Fruit fly (Drosophila melanogaster): Measurements from ENCODE around the gene Nedd4.
A peak's percentile ranks its signal among the peaks of the same experiment; 100 is the strongest.

Nedd4 gene

DNA sequence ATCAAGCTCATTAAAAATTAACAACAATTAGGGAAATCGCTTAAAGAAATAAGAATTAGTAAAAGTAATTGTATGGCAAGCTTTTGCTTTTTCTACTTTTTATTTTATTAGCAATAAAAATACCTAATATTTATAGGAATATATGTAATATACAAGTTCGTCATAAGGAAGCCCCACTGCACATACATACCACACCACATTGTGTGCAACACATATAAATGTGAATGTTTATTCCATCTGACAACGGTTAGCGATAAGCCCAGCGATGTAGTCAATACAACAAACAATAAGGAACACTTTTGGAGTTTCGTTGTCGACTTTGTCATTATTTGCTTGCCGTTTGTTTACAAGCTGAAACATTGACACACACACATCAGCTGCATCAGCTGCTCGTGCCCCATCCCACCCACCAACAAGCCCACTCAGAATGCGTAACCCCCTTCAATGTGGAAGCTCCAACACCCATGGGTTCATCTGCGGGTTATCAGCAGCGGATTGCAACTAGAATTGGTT, 44.5 kb upstream of the Nedd4 start (continued):
- TF ChIP-seq wor (GFP tag; IDR thresholded peaks at IDR 0.05) (no peak), Oli (tag; optimal IDR thresholded peaks at IDR 0.05) (peak; percentile 53), maf-S (GFP tag; optimal IDR thresholded peaks at IDR 0.05) (peak; percentile 34), repo (GFP tag; optimal IDR thresholded peaks at IDR 0.05) (peak; percentile 69), CG4854 (GFP tag; optimal IDR thresholded peaks at IDR 0.05) (peak; percentile 67), hbn (GFP tag; IDR thresholded peaks at IDR 0.05; ENCODE audit: partially characterized antibody) (no peak), CG10147 (GFP tag; optimal IDR thresholded peaks at IDR 0.05) (no peak), cas (GFP tag; IDR thresholded peaks at IDR 0.05) (no peak), caup (GFP tag; optimal IDR thresholded peaks at IDR 0.05; ENCODE audit: severe bottlenecking) (peak; percentile 51), CG9797 (GFP tag; optimal IDR thresholded peaks at IDR 0.05) (peak; percentile 41), salm (tag; optimal IDR thresholded peaks at IDR 0.05) (peak; percentile 90), toy (GFP tag; IDR thresholded peaks at IDR 0.05) (no peak), HLHmδ (GFP tag; optimal IDR thresholded peaks at IDR 0.05) (peak; percentile 99), dan (GFP tag; IDR thresholded peaks at IDR 0.05) (no peak), CG17612 (GFP tag; IDR thresholded peaks at IDR 0.05) (no peak), kni (GFP tag; optimal IDR thresholded peaks at IDR 0.05) (peak; percentile 95), Fer1 (GFP tag; optimal IDR thresholded peaks at IDR 0.05) (peak; percentile 47), hb (GFP tag; IDR thresholded peaks at IDR 0.05; ENCODE audit: partially characterized antibody) (no peak), CG4404 (GFP tag; IDR thresholded peaks at IDR 0.05) (no peak), CG1792 (GFP tag; optimal IDR thresholded peaks at IDR 0.05) (peak; percentile 73), CG17912 (GFP tag; optimal IDR thresholded peaks at IDR 0.05) (peak; percentile 88), H15 (GFP tag; IDR thresholded peaks at IDR 0.05) (no peak), Xbp1 (GFP tag; optimal IDR thresholded peaks at IDR 0.05) (peak; percentile 44), D19A (tag; optimal IDR thresholded peaks at IDR 0.05) (peak; percentile 70), CG6854 (GFP tag; optimal IDR thresholded peaks at IDR 0.05) (peak; percentile 45), CG7271 (tag; optimal IDR thresholded peaks at IDR 0.05) (peak; percentile 56), nerfin-1 (tag; optimal IDR thresholded peaks at IDR 0.05) (peak; percentile 90), BEAF-32 (GFP tag; optimal IDR thresholded peaks at IDR 0.05) (no peak), Rfx (GFP tag; IDR thresholded peaks at IDR 0.05) (no peak), CG6765 (GFP tag; optimal IDR thresholded peaks at IDR 0.05) (no peak)

DNA sequence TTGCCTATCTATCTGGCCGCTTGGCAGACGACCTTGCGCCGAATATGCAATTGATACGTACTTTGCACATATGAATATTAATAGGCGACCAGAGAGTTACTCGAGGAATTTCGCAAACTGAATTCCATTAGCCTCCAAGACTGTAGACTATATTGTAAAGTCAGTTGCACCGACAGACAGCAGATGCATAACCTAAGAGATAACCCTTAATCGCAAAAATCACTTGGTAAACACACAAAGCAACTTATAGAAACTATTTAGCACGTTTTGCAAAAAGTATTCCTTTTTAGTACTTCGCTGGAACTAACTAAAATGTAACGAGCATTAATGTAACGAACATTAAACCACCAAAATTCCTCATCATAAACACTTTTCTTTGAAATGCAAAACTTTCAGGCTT, 43.8 kb upstream of the Nedd4 start, which contains the start of gene CG6333:
Gene CG6333 (minus strand): TSS at position 101 of the 400 bp plus-strand sequence.
- TF ChIP-seq CG2875 (GFP tag; optimal IDR thresholded peaks at IDR 0.05) (no peak), cato (GFP tag; optimal IDR thresholded peaks at IDR 0.05; ENCODE audit: borderline replicate concordance) (no peak), CG18619 (GFP tag; optimal IDR thresholded peaks at IDR 0.05) (no peak), CG1792 (GFP tag; optimal IDR thresholded peaks at IDR 0.05) (no peak), gce (GFP tag; IDR thresholded peaks at IDR 0.05) (no peak), CG10462 (GFP tag; optimal IDR thresholded peaks at IDR 0.05) (no peak), CG10321 (GFP tag; IDR thresholded peaks at IDR 0.05) (no peak), org-1 (GFP tag; optimal IDR thresholded peaks at IDR 0.05) (no peak), MBD-R2 (GFP tag; IDR thresholded peaks at IDR 0.05) (no peak), scrt (GFP tag; optimal IDR thresholded peaks at IDR 0.05) (no peak), CG1832 (GFP tag; optimal IDR thresholded peaks at IDR 0.05) (no peak), CG2199 (GFP tag; IDR thresholded peaks at IDR 0.05) (no peak)
